Fruit fly (Drosophila melanogaster): ENCODE data around the gene Uch.
A peak's percentile ranks its signal among the peaks of the same experiment; 100 is the strongest.

Uch gene

dm6 chr2L:2214004-2214403 lies at the start of gene Uch, which contains the start of gene CG34174:
Uch (minus strand) TSS chr2L:2214211.
CG34174 (plus strand) TSS chr2L:2214266.
- peak; percentile 68 for TF ChIP-seq Bgb (GFP tag; IDR thresholded peaks at IDR 0.05; ENCODE audit: partially characterized antibody)
- TF ChIP-seq Bdp1 (GFP tag; optimal IDR thresholded peaks at IDR 0.05) = no peak
- peak; percentile 19 for TF ChIP-seq CG17829 (tag; optimal IDR thresholded peaks at IDR 0.05)
- no peak for TF ChIP-seq disco-r (GFP tag; optimal IDR thresholded peaks at IDR 0.05)
- no peak for TF ChIP-seq Fer2 (tag; optimal IDR thresholded peaks at IDR 0.05)
- no peak for TF ChIP-seq croc (GFP tag; conservative IDR thresholded peaks at IDR 0.05)
- no peak for TF ChIP-seq CG7987 (GFP tag; optimal IDR thresholded peaks at IDR 0.05)
- TF ChIP-seq Med (GFP tag) = peak; percentile 72
- peak in 1 of 3 experiments; percentile 23 for TF ChIP-seq Stat92E (GFP tag; optimal IDR thresholded peaks at IDR 0.05)
- TF ChIP-seq Bteb2 (GFP tag; optimal IDR thresholded peaks at IDR 0.05) = peak; percentile 3
- TF ChIP-seq caup (GFP tag; optimal IDR thresholded peaks at IDR 0.05; ENCODE audit: severe bottlenecking) = peak; percentile 1
- TF ChIP-seq CG1647 (GFP tag; optimal IDR thresholded peaks at IDR 0.05) = no peak
- TF ChIP-seq Ets97D (GFP tag; optimal IDR thresholded peaks at IDR 0.05) = peak; percentile 65
- no peak for TF ChIP-seq Xbp1 (GFP tag; optimal IDR thresholded peaks at IDR 0.05)
- peak; percentile 64 for TF ChIP-seq CG2116 (GFP tag; optimal IDR thresholded peaks at IDR 0.05)
- no peak for TF ChIP-seq Gug (GFP tag; IDR thresholded peaks at IDR 0.05)
- peak; percentile 67; the same call in 1 of the 2 replicates for TF ChIP-seq amos (GFP tag; IDR thresholded peaks at IDR 0.05; ENCODE audit: partially characterized antibody)
- TF ChIP-seq jigr1 (GFP tag; IDR thresholded peaks at IDR 0.05) = no peak
- TF ChIP-seq HLH4C (GFP tag; IDR thresholded peaks at IDR 0.05; ENCODE audit: partially characterized antibody) = peak; percentile 73
- peak; percentile 32 for TF ChIP-seq CG30020 (tag; optimal IDR thresholded peaks at IDR 0.05)
- peak; percentile 15 for TF ChIP-seq BtbVII (GFP tag; optimal IDR thresholded peaks at IDR 0.05)
- peak; percentile 37 for TF ChIP-seq CG13424 (tag; optimal IDR thresholded peaks at IDR 0.05)
- TF ChIP-seq hbn (GFP tag; IDR thresholded peaks at IDR 0.05; ENCODE audit: partially characterized antibody) = peak; percentile 68
- TF ChIP-seq D (optimal IDR thresholded peaks at IDR 0.05) = no peak
- no peak for TF ChIP-seq D (GFP tag; optimal IDR thresholded peaks at IDR 0.05)
- peak; percentile 96 for TF ChIP-seq CG8290 (GFP tag; optimal IDR thresholded peaks at IDR 0.05)
- TF ChIP-seq CG8290 (tag; optimal IDR thresholded peaks at IDR 0.05) = peak; percentile 59 to 82
- TF ChIP-seq CG9437 (GFP tag; optimal IDR thresholded peaks at IDR 0.05) = peak; percentile 11
- peak; percentile 48 for TF ChIP-seq sug (tag; optimal IDR thresholded peaks at IDR 0.05)
- TF ChIP-seq CG1233 (GFP tag; optimal IDR thresholded peaks at IDR 0.05) = peak; percentile 9
- no peak for TF ChIP-seq prd (optimal IDR thresholded peaks at IDR 0.05)
- TF ChIP-seq prd (GFP tag; IDR thresholded peaks at IDR 0.05) = no peak
- TF ChIP-seq ro (GFP tag; IDR thresholded peaks at IDR 0.05) = no peak
- peak; percentile 23 for TF ChIP-seq CG2712 (tag; optimal IDR thresholded peaks at IDR 0.05)
- TF ChIP-seq tap (tag; optimal IDR thresholded peaks at IDR 0.05) = no peak
- no peak for TF ChIP-seq CG42726 (GFP tag; IDR thresholded peaks at IDR 0.05; ENCODE audit: partially characterized antibody)
- peak; percentile 25 for TF ChIP-seq ewg (GFP tag; optimal IDR thresholded peaks at IDR 0.05)
- TF ChIP-seq CoRest (tag; optimal IDR thresholded peaks at IDR 0.05) = peak; percentile 29
- TF ChIP-seq nmo (GFP tag; optimal IDR thresholded peaks at IDR 0.05) = peak; percentile 71
- peak; percentile 78 for TF ChIP-seq pzg (GFP tag; optimal IDR thresholded peaks at IDR 0.05)
- peak; percentile 81 for TF ChIP-seq sens (GFP tag)
- no peak for TF ChIP-seq CG18011 (GFP tag; optimal IDR thresholded peaks at IDR 0.05)
- peak; percentile 27 for TF ChIP-seq Nf-YC (tag; optimal IDR thresholded peaks at IDR 0.05)
- TF ChIP-seq Fer1 (GFP tag; optimal IDR thresholded peaks at IDR 0.05) = peak; percentile 45
- peak; percentile 78 for TF ChIP-seq Scr (GFP tag; IDR thresholded peaks at IDR 0.05; ENCODE audit: partially characterized antibody)
- peak; percentile 53 for TF ChIP-seq Myb (GFP tag; optimal IDR thresholded peaks at IDR 0.05)
- TF ChIP-seq Chrac-16 (GFP tag; optimal IDR thresholded peaks at IDR 0.05) = peak; percentile 5
- TF ChIP-seq CG6683 (GFP tag; optimal IDR thresholded peaks at IDR 0.05) = no peak
- peak; percentile 20 for TF ChIP-seq Max (GFP tag; optimal IDR thresholded peaks at IDR 0.05)
- TF ChIP-seq unc-4 (GFP tag; IDR thresholded peaks at IDR 0.05; ENCODE audit: partially characterized antibody) = peak; percentile 77
